Fruit fly (Drosophila melanogaster) whole organism, embryonic: ENCODE results near the gene CG14839.

ENCODE experiments used
- B-H2 ChIP-seq: fragments of 200-800 bp; sonication (Bioruptor generic); optimal IDR thresholded peaks from 2 replicates; lab custom pipeline; 2018; ENCODE audit warnings: missing biosample characterization, mild to moderate bottlenecking, missing genetic modification characterization
- CG10267 ChIP-seq: fragments of 200-800 bp; sonication (Bioruptor generic); optimal IDR thresholded peaks from 2 replicates; lab custom pipeline; 2018; ENCODE audit warnings: missing biosample characterization, mild to moderate bottlenecking, missing genetic modification characterization, moderate library complexity
- CG3281 ChIP-seq: fragments of 200-800 bp; sonication (Bioruptor generic); optimal IDR thresholded peaks from 3 replicates; lab custom pipeline; 2017; ENCODE audit warnings: missing biosample characterization, mild to moderate bottlenecking, missing genetic modification characterization
- CG8944 ChIP-seq: fragments of 200-800 bp; sonication (Bioruptor generic); optimal IDR thresholded peaks from 3 replicates; lab custom pipeline; 2016; ENCODE audit warnings: missing biosample characterization, missing genetic modification characterization
- Dip2 ChIP-seq: fragments of 200-800 bp; sonication (Bioruptor generic); IDR thresholded peaks from 2 replicates; pipeline ENCODE4 v1.3.6; 2022; ENCODE audit warnings: missing biosample characterization, missing genetic modification characterization
- Mrtf ChIP-seq: fragments of 200-800 bp; sonication (Bioruptor generic); IDR thresholded peaks from 3 replicates; pipeline ENCODE4 v1.3.6; 2022; ENCODE audit warnings: missing biosample characterization, missing genetic modification characterization
- Rfx ChIP-seq: fragments of 200-800 bp; sonication (Bioruptor generic); IDR thresholded peaks from 2 replicates; pipeline ENCODE4 v1.3.6; 2022; ENCODE audit warnings: missing biosample characterization, missing genetic modification characterization
- fru ChIP-seq: fragments of >200 bp; optimal IDR thresholded peaks from 2 replicates; lab custom pipeline; 2017
- zen ChIP-seq: fragments of 200-800 bp; sonication (Bioruptor generic); optimal IDR thresholded peaks from 3 replicates; lab custom pipeline; 2018; ENCODE audit warnings: missing biosample characterization, mild to moderate bottlenecking, missing genetic modification characterization, moderate library complexity

dm6 chr3R:14296126-14296525, 33.9 kb downstream of the CG14839 start:
- no peak for TF ChIP-seq zen (tag; lab: Kevin White, UChicago)
- TF ChIP-seq CG10267 (tag; lab: Kevin White, UChicago): no peak
- no peak for TF ChIP-seq CG3281 (GFP tag; lab: Kevin White, UChicago)
- TF ChIP-seq fru: no peak
- no peak for TF ChIP-seq Rfx (GFP tag; lab: Robert Waterston, UW)
- TF ChIP-seq CG8944 (GFP tag; lab: Kevin White, UChicago): no peak
- no peak for TF ChIP-seq Dip2 (GFP tag; lab: Robert Waterston, UW)
- no peak for TF ChIP-seq Mrtf
- no peak for TF ChIP-seq B-H2 (GFP tag; lab: Kevin White, UChicago)
